Worm (Caenorhabditis elegans): ENCODE data around the gene nspd-2.

Gene nspd-2

ce11 chrIV:9801418-9801817 is 42.4 kb upstream of the nspd-2 start (continued):
- TF ChIP-seq nhr-27 (tag; optimal IDR thresholded peaks at IDR 0.05), result no peak
- TF ChIP-seq repo-1 (tag; optimal IDR thresholded peaks at IDR 0.05), result peak; percentile 46
- 0 out of 2 replicates have a peak, but pooled peaks have one; percentile 22 for TF ChIP-seq egl-44 (GFP tag; IDR thresholded peaks at IDR 0.05)
- no peak; the same call in 1 of the 2 replicates for TF ChIP-seq pbrm-1 (GFP tag; IDR thresholded peaks at IDR 0.05)
- TF ChIP-seq F39B2.1 (GFP tag; IDR thresholded peaks at IDR 0.05), result no peak
- TF ChIP-seq snpc-1.3 (tag; optimal IDR thresholded peaks at IDR 0.05; ENCODE audit: insufficient read depth), result no peak
- TF ChIP-seq dpff-1 (tag; optimal IDR thresholded peaks at IDR 0.05), result no peak
- TF ChIP-seq nhr-80 (tag; optimal IDR thresholded peaks at IDR 0.05), result peak; percentile 97
- no peak for TF ChIP-seq egrh-3 (GFP tag; IDR thresholded peaks at IDR 0.05)
- TF ChIP-seq hmg-20 (GFP tag; IDR thresholded peaks at IDR 0.05), result no peak
- no peak for TF ChIP-seq F55B11.4 (tag; optimal IDR thresholded peaks at IDR 0.05; ENCODE audit: borderline replicate concordance, insufficient read depth)
- no peak for TF ChIP-seq chd-7 (tag; optimal IDR thresholded peaks at IDR 0.05)
- TF ChIP-seq tbp1 (GFP tag; optimal IDR thresholded peaks at IDR 0.05), result peak; percentile 35
- TF ChIP-seq D2030.7 (GFP tag; IDR thresholded peaks at IDR 0.05), result no peak
- TF ChIP-seq bed-1 (GFP tag; IDR thresholded peaks at IDR 0.05), result no peak
- TF ChIP-seq aptf-2 (GFP tag; conservative IDR thresholded peaks at IDR 0.05), result no peak
- TF ChIP-seq tbx-9 (tag; optimal IDR thresholded peaks at IDR 0.05; ENCODE audit: borderline replicate concordance), result no peak
- TF ChIP-seq athp-1 (tag; optimal IDR thresholded peaks at IDR 0.05), result no peak
- peak; percentile 31 for TF ChIP-seq lin-40 (tag; optimal IDR thresholded peaks at IDR 0.05)
- TF ChIP-seq zfh-2 (GFP tag; conservative IDR thresholded peaks at IDR 0.05), result no peak
- TF ChIP-seq tlf-1 (GFP tag; optimal IDR thresholded peaks at IDR 0.05), result peak; percentile 54
- no peak for TF ChIP-seq rpc-1 (optimal IDR thresholded peaks at IDR 0.05)
- no peak for TF ChIP-seq rpc-1 (tag; optimal IDR thresholded peaks at IDR 0.05)
- TF ChIP-seq ztf-22 (GFP tag; optimal IDR thresholded peaks at IDR 0.05), result peak; percentile 90
- no peak for TF ChIP-seq hrde-1 (tag; optimal IDR thresholded peaks at IDR 0.05; ENCODE audit: borderline replicate concordance)
- no peak for TF ChIP-seq ZK185.1 (tag; optimal IDR thresholded peaks at IDR 0.05; ENCODE audit: poor library complexity, severe bottlenecking)

- TF ChIP-seq lin-35 (GFP tag; optimal IDR thresholded peaks at IDR 0.05), result no peak
- TF ChIP-seq F57C9.4 (tag; optimal IDR thresholded peaks at IDR 0.05), result no peak
- TF ChIP-seq nhr-80 (tag; optimal IDR thresholded peaks at IDR 0.05), result peak; percentile 75
- TF ChIP-seq Y56A3A.18 (GFP tag; IDR thresholded peaks at IDR 0.05), result no peak
- TF ChIP-seq F57A8.1 (GFP tag; optimal IDR thresholded peaks at IDR 0.05), result no peak
- TF ChIP-seq hmg-1.2 (GFP tag; IDR thresholded peaks at IDR 0.05), result peak; percentile 53; the same call in 1 of the 2 replicates
These were observed 41.1 kb upstream of the nspd-2 start, which contains the start of gene fat-3 for ce11 chrIV:9802711-9803110. Gene fat-3 (plus strand): TSS chrIV:9803023.

- TF ChIP-seq attf-5 (GFP tag; optimal IDR thresholded peaks at IDR 0.05), result peak; percentile 16
- peak; percentile 35 for TF ChIP-seq ets-4 (GFP tag; optimal IDR thresholded peaks at IDR 0.05)
- peak; percentile 24 for TF ChIP-seq tbp1 (GFP tag; optimal IDR thresholded peaks at IDR 0.05)
- peak; percentile 74 for TF ChIP-seq nhr-80 (tag; optimal IDR thresholded peaks at IDR 0.05)
- TF ChIP-seq tlf-1 (GFP tag; optimal IDR thresholded peaks at IDR 0.05), result no peak
- 0 out of 2 replicates have a peak, but pooled peaks have one; percentile 15 for TF ChIP-seq egl-44 (GFP tag; IDR thresholded peaks at IDR 0.05)
- no peak for TF ChIP-seq cebp-1 (GFP tag; IDR thresholded peaks at IDR 0.05)
- peak; percentile 55 for TF ChIP-seq cebp-1 (tag; optimal IDR thresholded peaks at IDR 0.05)
- peak; percentile 42; the same call in 1 of the 2 replicates for TF ChIP-seq B0336.3 (GFP tag; IDR thresholded peaks at IDR 0.05)
- no peak for TF ChIP-seq somi-1 (GFP tag; optimal IDR thresholded peaks at IDR 0.05)
- peak; percentile 29 for TF ChIP-seq madf-10 (tag; optimal IDR thresholded peaks at IDR 0.05)
- TF ChIP-seq hmg-1.2 (GFP tag; IDR thresholded peaks at IDR 0.05), result peak; percentile 75; the same call in 1 of the 2 replicates
- TF ChIP-seq madf-8 (GFP tag; conservative IDR thresholded peaks at IDR 0.05), result no peak
- TF ChIP-seq lin-40 (tag; optimal IDR thresholded peaks at IDR 0.05), result peak; percentile 18
- no peak for TF ChIP-seq F10E7.11 (tag; optimal IDR thresholded peaks at IDR 0.05)
These were observed 40.3 kb upstream of the nspd-2 start for ce11 chrIV:9803544-9803943.
